Worm (Caenorhabditis elegans) whole organism, L4/young adult: Measurements from ENCODE around the gene nhr-264.

Experiments used
- W03F9.2 ChIP-seq: fragments of 150-350 bp; optimal IDR thresholded peaks from 2 replicates; lab custom pipeline; 2014; ENCODE audit warnings: missing biosample characterization, missing genetic modification characterization
- dao-5 ChIP-seq: sonication (generic microtip); optimal IDR thresholded peaks from 2 replicates; lab custom pipeline; 2016; ENCODE audit warnings: missing genotype, missing genetic modification characterization, moderate library complexity, missing compliant biosample characterization
- him-1 ChIP-seq: sonication (generic microtip); optimal IDR thresholded peaks from 2 replicates; lab custom pipeline; 2016; ENCODE audit warnings: missing genotype, missing genetic modification reagents, missing genetic modification characterization, missing compliant biosample characterization

- TF ChIP-seq dao-5 (no peak), W03F9.2 (tag; lab: Kevin White, UChicago) (no peak), him-1 (no peak)
These were observed 26.3 kb upstream of the nhr-264 start for ce11 chrIV:9320023-9320422.
